Worm (Caenorhabditis elegans): ENCODE data around the gene T04A6.3.

T04A6.3 gene

ce11 chrIII:7608223-7608622 is at the start of gene T04A6.3:
Gene T04A6.3 (minus strand): TSS chrIII:7608323.
- TF ChIP-seq nfya-1 (tag; optimal IDR thresholded peaks at IDR 0.05; ENCODE audit: insufficient read depth) (no peak), aly-2 (tag; optimal IDR thresholded peaks at IDR 0.05) (no peak), ztf-11 (tag; optimal IDR thresholded peaks at IDR 0.05) (no peak), elt-1 (tag; optimal IDR thresholded peaks at IDR 0.05) (no peak), nhr-67 (tag; optimal IDR thresholded peaks at IDR 0.05) (no peak), daf-12 (tag; optimal IDR thresholded peaks at IDR 0.05) (no peak), skn-1 (tag; optimal IDR thresholded peaks at IDR 0.05) (no peak), nhr-77 (tag; optimal IDR thresholded peaks at IDR 0.05) (no peak), nhr-12 (tag; optimal IDR thresholded peaks at IDR 0.05) (no peak), ama-1 (optimal IDR thresholded peaks at IDR 0.05) (no peak), ztf-4 (tag; optimal IDR thresholded peaks at IDR 0.05) (no peak), elt-3 (tag; optimal IDR thresholded peaks at IDR 0.05) (no peak), snpc-4 (tag; optimal IDR thresholded peaks at IDR 0.05) (no peak), hmg-11 (tag; optimal IDR thresholded peaks at IDR 0.05) (no peak), fos-1 (tag; optimal IDR thresholded peaks at IDR 0.05) (no peak), zag-1 (tag; optimal IDR thresholded peaks at IDR 0.05) (no peak), mdl-1 (tag; optimal IDR thresholded peaks at IDR 0.05) (no peak), ceh-28 (tag; optimal IDR thresholded peaks at IDR 0.05) (no peak)

ce11 chrIII:7656474-7656873 is 48.4 kb upstream of the T04A6.3 start, which contains the start of gene ZK783.7:
Gene ZK783.7 (plus strand): TSS chrIII:7656719.
- no peak for TF ChIP-seq fkh-2 (tag; optimal IDR thresholded peaks at IDR 0.05)
- TF ChIP-seq nfya-1 (tag; optimal IDR thresholded peaks at IDR 0.05; ENCODE audit: insufficient read depth): no peak
- no peak for TF ChIP-seq nhr-28 (tag; optimal IDR thresholded peaks at IDR 0.05)
- no peak for TF ChIP-seq unc-39 (tag; optimal IDR thresholded peaks at IDR 0.05)
- TF ChIP-seq tbx-2 (tag; optimal IDR thresholded peaks at IDR 0.05): no peak
- no peak for TF ChIP-seq elt-3 (tag; optimal IDR thresholded peaks at IDR 0.05)
- no peak for TF ChIP-seq mml-1 (tag; optimal IDR thresholded peaks at IDR 0.05)
- TF ChIP-seq zag-1 (tag; optimal IDR thresholded peaks at IDR 0.05): no peak
- no peak for TF ChIP-seq pha-4 (tag; optimal IDR thresholded peaks at IDR 0.05)
- TF ChIP-seq lsy-12 (tag; optimal IDR thresholded peaks at IDR 0.05): no peak
- TF ChIP-seq ama-1 (optimal IDR thresholded peaks at IDR 0.05): no peak
- no peak for TF ChIP-seq eor-1 (tag; optimal IDR thresholded peaks at IDR 0.05)
- no peak for TF ChIP-seq hmg-11 (tag; optimal IDR thresholded peaks at IDR 0.05)
- TF ChIP-seq lin-39 (tag; optimal IDR thresholded peaks at IDR 0.05): no peak
- no peak for TF ChIP-seq ztf-4 (tag; optimal IDR thresholded peaks at IDR 0.05)
- TF ChIP-seq fos-1 (tag; optimal IDR thresholded peaks at IDR 0.05): no peak
- no peak for TF ChIP-seq jun-1 (tag; optimal IDR thresholded peaks at IDR 0.05)
- TF ChIP-seq daf-12 (tag; optimal IDR thresholded peaks at IDR 0.05): no peak
- TF ChIP-seq nhr-77 (tag; optimal IDR thresholded peaks at IDR 0.05): no peak
- no peak for TF ChIP-seq nhr-237 (tag; optimal IDR thresholded peaks at IDR 0.05)

ce11 chrIII:7655932-7656331 is 47.8 kb upstream of the T04A6.3 start, which contains the start of gene baz-2:
Gene baz-2 (minus strand): TSS chrIII:7656032.
- TF ChIP-seq mdl-1 (tag; optimal IDR thresholded peaks at IDR 0.05) (no peak), nhr-11 (tag; optimal IDR thresholded peaks at IDR 0.05) (no peak), lin-39 (tag; optimal IDR thresholded peaks at IDR 0.05) (no peak), nhr-12 (tag; optimal IDR thresholded peaks at IDR 0.05) (no peak), nhr-28 (tag; optimal IDR thresholded peaks at IDR 0.05) (no peak), elt-1 (tag; optimal IDR thresholded peaks at IDR 0.05) (no peak), ztf-4 (tag; optimal IDR thresholded peaks at IDR 0.05) (no peak), ama-1 (optimal IDR thresholded peaks at IDR 0.05) (no peak), ceh-9 (tag; optimal IDR thresholded peaks at IDR 0.05) (no peak)

- TF ChIP-seq lin-15B (tag; optimal IDR thresholded peaks at IDR 0.05) (no peak), egl-27 (tag; optimal IDR thresholded peaks at IDR 0.05) (no peak), nhr-67 (tag; optimal IDR thresholded peaks at IDR 0.05) (no peak), unc-62 (GFP tag; optimal IDR thresholded peaks at IDR 0.05) (no peak), mml-1 (tag; optimal IDR thresholded peaks at IDR 0.05) (no peak), skn-1 (tag; optimal IDR thresholded peaks at IDR 0.05) (no peak)
Measured at ce11 chrIII:7655498-7655897, 47.4 kb upstream of the T04A6.3 start.

ce11 chrIII:7648841-7649240 is 40.7 kb upstream of the T04A6.3 start:
- TF ChIP-seq hmg-11 (tag; optimal IDR thresholded peaks at IDR 0.05) (no peak), pha-4 (tag; optimal IDR thresholded peaks at IDR 0.05) (no peak), ztf-11 (tag; optimal IDR thresholded peaks at IDR 0.05) (no peak), ceh-82 (tag; optimal IDR thresholded peaks at IDR 0.05) (no peak), nhr-28 (tag; optimal IDR thresholded peaks at IDR 0.05) (no peak), aly-2 (tag; optimal IDR thresholded peaks at IDR 0.05) (no peak), ztf-4 (tag; optimal IDR thresholded peaks at IDR 0.05) (no peak), ZK546.5 (tag; optimal IDR thresholded peaks at IDR 0.05) (no peak), fkh-10 (GFP tag; optimal IDR thresholded peaks at IDR 0.05) (no peak)
